Worm (Caenorhabditis elegans) whole organism, L3 larva: ENCODE results near the gene K01D12.1.

Experiments
- lsy-12 ChIP-seq: sonication (generic microtip); optimal IDR thresholded peaks from 2 replicates; lab custom pipeline; 2016; ENCODE audit warnings: mild to moderate bottlenecking, missing genetic modification characterization, missing compliant biosample characterization
- nhr-25 ChIP-seq: sonication (generic microtip); optimal IDR thresholded peaks from 2 replicates; lab custom pipeline; 2017; ENCODE audit warnings: missing biosample characterization, missing genetic modification characterization
- ztf-4 ChIP-seq: fragments of 150-350 bp; optimal IDR thresholded peaks from 2 replicates; lab custom pipeline; 2014; ENCODE audit warnings: missing biosample characterization, missing genetic modification characterization

ce11 chrV:12421360-12421759 lies 44.0 kb downstream of the K01D12.1 start:
- no peak for TF ChIP-seq lsy-12 (tag; lab: Kevin White, UChicago)
- no peak for TF ChIP-seq ztf-4 (tag; lab: Kevin White, UChicago)
- TF ChIP-seq nhr-25: no peak
